Fruit fly (Drosophila melanogaster): ENCODE results near the gene CG14435.

The CG14435 gene

dm6 chrX:6852574-6852973 is 8.9 kb upstream of the CG14435 start (continued):
- TF ChIP-seq CG3726 (GFP tag; IDR thresholded peaks at IDR 0.05) (peak; percentile 80), caup (GFP tag; optimal IDR thresholded peaks at IDR 0.05; ENCODE audit: severe bottlenecking) (peak; percentile 90), dmrt11E (tag; optimal IDR thresholded peaks at IDR 0.05) (peak; percentile 83), sob (GFP tag; IDR thresholded peaks at IDR 0.05) (peak; percentile 88), CG14441 (GFP tag; IDR thresholded peaks at IDR 0.05) (peak; percentile 90), Hr3 (GFP tag; optimal IDR thresholded peaks at IDR 0.05) (peak; percentile 82), chn (GFP tag; optimal IDR thresholded peaks at IDR 0.05) (peak; percentile 92), BtbVII (GFP tag; optimal IDR thresholded peaks at IDR 0.05) (peak; percentile 85), CoRest (tag; optimal IDR thresholded peaks at IDR 0.05) (peak; percentile 96), Dll (GFP tag; IDR thresholded peaks at IDR 0.05; ENCODE audit: partially characterized antibody) (peak; percentile 67; the same call in 3 of the 4 replicates), jumu (GFP tag; optimal IDR thresholded peaks at IDR 0.05) (peak; percentile 92), CG11085 (GFP tag; IDR thresholded peaks at IDR 0.05) (peak; percentile 74), corto (GFP tag; optimal IDR thresholded peaks at IDR 0.05) (no peak), CG11723 (GFP tag; optimal IDR thresholded peaks at IDR 0.05) (peak; percentile 82), Opbp (GFP tag; IDR thresholded peaks at IDR 0.05; ENCODE audit: partially characterized antibody) (peak; percentile 60; the same call in 1 of the 3 replicates), Trl (optimal IDR thresholded peaks at IDR 0.05) (no peak), Trl (GFP tag; optimal IDR thresholded peaks at IDR 0.05) (peak; percentile 94), CG18262 (tag; optimal IDR thresholded peaks at IDR 0.05) (peak; percentile 90), sqz (GFP tag; optimal IDR thresholded peaks at IDR 0.05) (peak; percentile 79), CG12219 (GFP tag; optimal IDR thresholded peaks at IDR 0.05) (peak; percentile 86), schlank (tag; optimal IDR thresholded peaks at IDR 0.05) (peak; percentile 86), wdn (GFP tag; IDR thresholded peaks at IDR 0.05) (peak; percentile 72), ttk (GFP tag; IDR thresholded peaks at IDR 0.05) (peak; percentile 80), CG13894 (tag; optimal IDR thresholded peaks at IDR 0.05) (peak; percentile 94), Nf-YB (GFP tag; optimal IDR thresholded peaks at IDR 0.05) (peak; percentile 67), Vsx1 (GFP tag; optimal IDR thresholded peaks at IDR 0.05) (peak; percentile 54), sna (GFP tag; IDR thresholded peaks at IDR 0.05; ENCODE audit: partially characterized antibody) (no peak; the same call in 1 of the 2 replicates), CG9727 (GFP tag; optimal IDR thresholded peaks at IDR 0.05) (peak; percentile 86), CG4854 (GFP tag; optimal IDR thresholded peaks at IDR 0.05) (peak; percentile 90), CG11696 (GFP tag; IDR thresholded peaks at IDR 0.05) (peak; percentile 51; the same call in 1 of the 2 replicates), ranshi (GFP tag; IDR thresholded peaks at IDR 0.05) (peak; percentile 88), CG31224 (GFP tag; IDR thresholded peaks at IDR 0.05) (peak; percentile 79), mam (GFP tag; optimal IDR thresholded peaks at IDR 0.05) (peak; percentile 95), p53 (GFP tag; optimal IDR thresholded peaks at IDR 0.05) (peak; percentile 85), CG15479 (GFP tag; optimal IDR thresholded peaks at IDR 0.05) (no peak), CG18619 (GFP tag; optimal IDR thresholded peaks at IDR 0.05) (peak; percentile 87), fd64A (GFP tag; optimal IDR thresholded peaks at IDR 0.05) (peak; percentile 58), grn (GFP tag; optimal IDR thresholded peaks at IDR 0.05) (peak; percentile 30), fru (optimal IDR thresholded peaks at IDR 0.05) (no peak), CG7963 (GFP tag; IDR thresholded peaks at IDR 0.05; ENCODE audit: partially characterized antibody) (no peak), mirr (GFP tag; optimal IDR thresholded peaks at IDR 0.05) (peak; percentile 93), CG7987 (GFP tag; optimal IDR thresholded peaks at IDR 0.05) (peak; percentile 84), CG10543 (GFP tag; optimal IDR thresholded peaks at IDR 0.05) (peak; percentile 87), fu2 (GFP tag; optimal IDR thresholded peaks at IDR 0.05) (peak; percentile 89), Awh (GFP tag; IDR thresholded peaks at IDR 0.05) (peak; percentile 81), CG9215 (GFP tag; IDR thresholded peaks at IDR 0.05) (peak; percentile 80), NFAT (GFP tag; IDR thresholded peaks at IDR 0.05) (peak; percentile 77), maf-S (GFP tag; optimal IDR thresholded peaks at IDR 0.05) (peak; percentile 90), croc (GFP tag; conservative IDR thresholded peaks at IDR 0.05) (peak; percentile 82), CG11560 (tag; IDR thresholded peaks at IDR 0.05) (peak; percentile 64), Doc3 (GFP tag; IDR thresholded peaks at IDR 0.05; ENCODE audit: partially characterized antibody) (no peak)

Data from whole organism, embryonic.